Fruit fly (Drosophila melanogaster) whole organism, adult: Measurements from ENCODE around the gene Arl2.

Source experiments
- CG7045 ChIP-seq: fragments of 200-800 bp; sonication (Bioruptor generic); optimal IDR thresholded peaks from 2 replicates; lab custom pipeline; 2017; ENCODE audit warnings: missing biosample characterization, mild to moderate bottlenecking, missing genetic modification characterization
- CG7101 ChIP-seq: fragments of 200-800 bp; sonication (Bioruptor generic); optimal IDR thresholded peaks from 2 replicates; lab custom pipeline; 2018; ENCODE audit warnings: missing biosample characterization, mild to moderate bottlenecking, missing genetic modification characterization, moderate library complexity
- Clk ChIP-seq: fragments of 200-800 bp; sonication (Bioruptor generic); optimal IDR thresholded peaks from 2 replicates; lab custom pipeline; 2017; ENCODE audit warnings: missing biosample characterization, missing genetic modification characterization
- cnc ChIP-seq, 2 experiments: fragments of >200 bp; optimal IDR thresholded peaks; 2 replicates each; lab custom pipeline; 2017
- kay ChIP-seq: fragments of 200-800 bp; sonication (Bioruptor generic); peaks from one replicate; lab custom pipeline; 2016; ENCODE audit warnings: missing biosample characterization, missing genetic modification characterization, borderline replicate concordance
- ovo ChIP-seq: fragments of 200-800 bp; sonication (Bioruptor generic); optimal IDR thresholded peaks from 2 replicates; lab custom pipeline; 2016; ENCODE audit warnings: missing biosample characterization, missing genetic modification characterization

dm6 chr3R:8292034-8292433 is 48.9 kb upstream of the Arl2 start, which contains the start of gene CG31463:
- no peak for TF ChIP-seq ovo (GFP tag; lab: Kevin White, UChicago)
- no peak for TF ChIP-seq Clk (GFP tag; lab: Kevin White, UChicago)
- no peak for TF ChIP-seq CG7101 (tag; lab: Kevin White, UChicago)
- no peak for TF ChIP-seq CG7045 (GFP tag; lab: Kevin White, UChicago)
- TF ChIP-seq kay (GFP tag; lab: Kevin White, UChicago), result no peak
- TF ChIP-seq cnc (optimal IDR thresholded peaks at IDR 0.05; lab: Kevin White, UChicago), result no peak
